Fruit fly (Drosophila melanogaster) whole organism, pupa: ENCODE measurements around the gene scramb2.

Source experiments
- CG10348 ChIP-seq: fragments of 200-800 bp; sonication (Bioruptor generic); IDR thresholded peaks from 2 replicates; pipeline ENCODE4 v1.3.6; 2022; ENCODE audit warnings: missing biosample characterization, missing genetic modification characterization
- CG12605 ChIP-seq: fragments of 200-800 bp; sonication (Bioruptor generic); IDR thresholded peaks from 2 replicates; pipeline ENCODE4 v1.3.6; 2022; ENCODE audit warnings: missing biosample characterization, missing genetic modification characterization
- CG13204 ChIP-seq: fragments of 200-800 bp; sonication (Bioruptor generic); optimal IDR thresholded peaks from 2 replicates; lab custom pipeline; 2018; ENCODE audit warnings: missing biosample characterization, mild to moderate bottlenecking, missing genetic modification characterization, moderate library complexity
- CG14655 ChIP-seq: fragments of 200-800 bp; sonication (Bioruptor generic); optimal IDR thresholded peaks from 3 replicates; lab custom pipeline; 2017; ENCODE audit warnings: mild to moderate bottlenecking, missing biosample characterization, missing genetic modification reagents, missing genetic modification characterization
- CG15710 ChIP-seq: fragments of 200-800 bp; sonication (Bioruptor generic); optimal IDR thresholded peaks from 2 replicates; lab custom pipeline; 2018; ENCODE audit warnings: missing biosample characterization, mild to moderate bottlenecking, missing genetic modification characterization, moderate library complexity
- CG17806 ChIP-seq: fragments of 200-800 bp; sonication (Bioruptor generic); optimal IDR thresholded peaks from 2 replicates; lab custom pipeline; 2018; ENCODE audit warnings: missing biosample characterization, mild to moderate bottlenecking, missing genetic modification characterization, moderate library complexity
- CG32121 ChIP-seq: fragments of 200-800 bp; sonication (Bioruptor generic); IDR thresholded peaks from 2 replicates; pipeline ENCODE4 v1.3.6; 2022; ENCODE audit warnings: missing biosample characterization, missing genetic modification characterization
- CG34367 ChIP-seq: fragments of 200-800 bp; sonication (Bioruptor generic); optimal IDR thresholded peaks from 2 replicates; lab custom pipeline; 2018; ENCODE audit warnings: missing biosample characterization, mild to moderate bottlenecking, missing genetic modification characterization
- CG4496 ChIP-seq: fragments of 200-800 bp; sonication (Bioruptor generic); IDR thresholded peaks from 3 replicates; pipeline ENCODE4 v1.3.6; 2022; ENCODE audit warnings: missing biosample characterization, missing genetic modification characterization
- CG8159 ChIP-seq: fragments of 200-800 bp; sonication (Bioruptor generic); optimal IDR thresholded peaks from 3 replicates; lab custom pipeline; 2018; ENCODE audit warnings: missing biosample characterization, mild to moderate bottlenecking, missing genetic modification characterization, moderate library complexity
- CG8301 ChIP-seq: fragments of 200-800 bp; sonication (Bioruptor generic); optimal IDR thresholded peaks from 2 replicates; lab custom pipeline; 2018; ENCODE audit warnings: missing biosample characterization, mild to moderate bottlenecking, missing genetic modification characterization
- CG9948 ChIP-seq: fragments of 200-800 bp; sonication (Bioruptor generic); optimal IDR thresholded peaks from 2 replicates; lab custom pipeline; 2018; ENCODE audit warnings: missing biosample characterization, mild to moderate bottlenecking, missing genetic modification characterization, moderate library complexity
- D1 ChIP-seq: fragments of 200-800 bp; sonication (Bioruptor generic); optimal IDR thresholded peaks from 2 replicates; lab custom pipeline; 2018; ENCODE audit warnings: missing biosample characterization, mild to moderate bottlenecking, missing genetic modification characterization, moderate library complexity
- EcR ChIP-seq: fragments of 200-800 bp; sonication (Bioruptor generic); optimal IDR thresholded peaks from 3 replicates; lab custom pipeline; 2019; ENCODE audit warnings: missing biosample characterization, missing genetic modification characterization, mild to moderate bottlenecking, moderate library complexity, missing genetic modification reagents
- Ets98B ChIP-seq: fragments of 200-800 bp; sonication (Bioruptor generic); IDR thresholded peaks from 2 replicates; pipeline ENCODE4 v1.3.6; 2022; ENCODE audit warnings: missing biosample characterization, missing genetic modification characterization
- Pif1A ChIP-seq: fragments of 200-800 bp; sonication (Bioruptor generic); optimal IDR thresholded peaks from 3 replicates; lab custom pipeline; 2016; ENCODE audit warnings: missing biosample characterization, missing genetic modification characterization
- Pif1B ChIP-seq: fragments of 200-800 bp; sonication (Bioruptor generic); optimal IDR thresholded peaks from 3 replicates; lab custom pipeline; 2016; ENCODE audit warnings: missing biosample characterization, missing genetic modification characterization
- Snoo ChIP-seq: fragments of 200-800 bp; sonication (Bioruptor generic); optimal IDR thresholded peaks from 3 replicates; lab custom pipeline; 2017; ENCODE audit warnings: missing biosample characterization, mild to moderate bottlenecking, missing genetic modification characterization, inconsistent platforms
- fd96Ca ChIP-seq: fragments of 200-800 bp; sonication (Bioruptor generic); IDR thresholded peaks from 3 replicates; pipeline ENCODE4 v1.3.6; 2022; ENCODE audit warnings: missing biosample characterization, missing genetic modification characterization
- gl ChIP-seq: fragments of 200-800 bp; sonication (Bioruptor generic); optimal IDR thresholded peaks from 2 replicates; lab custom pipeline; 2018; ENCODE audit warnings: missing biosample characterization, mild to moderate bottlenecking, missing genetic modification characterization
- rn ChIP-seq: fragments of 200-800 bp; sonication (Bioruptor generic); IDR thresholded peaks from 2 replicates; pipeline ENCODE4 v1.3.6; 2022; ENCODE audit warnings: missing biosample characterization, missing genetic modification characterization

The scramb2 gene

DNA sequence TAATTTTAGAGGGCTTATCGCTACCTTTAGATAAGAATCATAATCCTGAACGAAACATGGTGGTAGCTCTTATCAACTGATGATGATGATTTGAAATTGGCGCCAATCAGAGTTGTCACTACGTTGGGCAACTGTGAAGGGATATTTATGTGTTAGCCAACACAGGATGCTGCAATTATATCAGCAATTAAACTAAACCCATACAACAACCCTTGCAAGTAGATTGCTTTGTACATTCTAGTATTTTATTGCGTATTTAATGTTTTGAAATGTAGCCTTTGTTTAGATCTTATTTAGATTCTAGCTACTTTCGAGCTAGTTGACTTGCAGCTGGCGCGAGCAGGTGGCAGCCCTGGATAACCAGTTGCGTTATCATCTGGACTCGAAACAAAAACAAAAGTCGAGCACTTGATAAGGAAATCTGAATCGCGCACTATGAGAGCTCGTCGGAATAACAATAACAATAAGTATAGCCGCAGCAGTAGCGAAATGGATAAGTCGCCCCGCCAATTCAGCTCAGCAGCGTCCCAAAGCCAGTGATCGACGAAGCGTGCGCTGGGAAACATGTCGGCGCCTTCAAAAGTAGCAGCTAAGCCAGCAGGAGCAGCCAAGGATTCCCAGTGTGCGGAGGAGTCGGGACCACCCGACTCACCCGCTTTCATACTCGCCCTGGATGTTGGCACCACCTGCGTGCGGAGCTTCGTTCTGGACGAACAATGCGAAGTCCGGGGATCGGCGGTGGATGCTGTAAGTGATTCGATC lies 5.7 kb upstream of the scramb2 start, which contains the start of gene CG1271:
TSS of gene CG1271 (plus strand) at position 405 of the 762 bp plus-strand sequence.
- TF ChIP-seq CG13204 = no peak
- no peak for TF ChIP-seq Pif1A (GFP tag; lab: Kevin White, UChicago)
- no peak for TF ChIP-seq Pif1B
- TF ChIP-seq CG15710 = peak; percentile 73
- TF ChIP-seq rn = no peak
- peak; percentile 65 for TF ChIP-seq CG4496
- no peak for TF ChIP-seq CG34367 (tag; lab: Kevin White, UChicago)
- peak; percentile 39 for TF ChIP-seq CG17806 (tag; lab: Kevin White, UChicago)
- no peak for TF ChIP-seq D1 (tag; lab: Kevin White, UChicago)
- peak; percentile 31 for TF ChIP-seq Snoo (tag; lab: Kevin White, UChicago)
- TF ChIP-seq gl = peak; percentile 19
- peak; percentile 37 for TF ChIP-seq CG9948
- TF ChIP-seq CG8159 (tag; lab: Kevin White, UChicago) = peak; percentile 65
- no peak for TF ChIP-seq EcR (GFP tag; lab: Kevin White, UChicago)
- TF ChIP-seq CG10348 = no peak
- TF ChIP-seq CG32121 (GFP tag; lab: Robert Waterston, UW) = peak; percentile 22; the same call in 1 of the 2 replicates
- peak; percentile 9; the same call in 1 of the 2 replicates for TF ChIP-seq Ets98B
- TF ChIP-seq CG14655 = no peak
- TF ChIP-seq fd96Ca (GFP tag; lab: Robert Waterston, UW) = 0 out of 3 replicates have a peak, but pooled peaks have one; percentile 5
- TF ChIP-seq CG8301 (tag; lab: Kevin White, UChicago) = peak; percentile 33
- no peak; the same call in 1 of the 2 replicates for TF ChIP-seq CG12605 (GFP tag; lab: Robert Waterston, UW)

dm6 chr3L:3050185-3050584 lies 3.6 kb upstream of the scramb2 start, which contains the start of gene CG32485:
CG32485 (plus strand) TSS chr3L:3050323.
- TF ChIP-seq Pif1A (GFP tag; lab: Kevin White, UChicago) = no peak
- TF ChIP-seq CG10348 = no peak
- no peak for TF ChIP-seq CG34367 (tag; lab: Kevin White, UChicago)
- TF ChIP-seq fd96Ca (GFP tag; lab: Robert Waterston, UW) = 0 out of 3 replicates have a peak, but pooled peaks have one; percentile 11
- no peak for TF ChIP-seq CG14655
- no peak for TF ChIP-seq CG13204
- no peak for TF ChIP-seq Pif1B
- 0 out of 2 replicates have a peak, but pooled peaks have one; percentile 43 for TF ChIP-seq CG12605 (GFP tag; lab: Robert Waterston, UW)
- TF ChIP-seq CG15710 = peak; percentile 25
- peak; percentile 53; the same call in 2 of the 3 replicates for TF ChIP-seq CG4496
- TF ChIP-seq CG32121 (GFP tag; lab: Robert Waterston, UW) = peak; percentile 42; the same call in 1 of the 2 replicates
- TF ChIP-seq CG9948 = no peak
- TF ChIP-seq D1 (tag; lab: Kevin White, UChicago) = no peak
- no peak for TF ChIP-seq CG8159 (tag; lab: Kevin White, UChicago)
- no peak for TF ChIP-seq Snoo (tag; lab: Kevin White, UChicago)
- no peak for TF ChIP-seq CG17806 (tag; lab: Kevin White, UChicago)
- TF ChIP-seq CG8301 (tag; lab: Kevin White, UChicago) = peak; percentile 17
- TF ChIP-seq EcR (GFP tag; lab: Kevin White, UChicago) = no peak
- TF ChIP-seq gl = peak; percentile 2
- TF ChIP-seq rn = no peak
- TF ChIP-seq Ets98B = no peak

DNA sequence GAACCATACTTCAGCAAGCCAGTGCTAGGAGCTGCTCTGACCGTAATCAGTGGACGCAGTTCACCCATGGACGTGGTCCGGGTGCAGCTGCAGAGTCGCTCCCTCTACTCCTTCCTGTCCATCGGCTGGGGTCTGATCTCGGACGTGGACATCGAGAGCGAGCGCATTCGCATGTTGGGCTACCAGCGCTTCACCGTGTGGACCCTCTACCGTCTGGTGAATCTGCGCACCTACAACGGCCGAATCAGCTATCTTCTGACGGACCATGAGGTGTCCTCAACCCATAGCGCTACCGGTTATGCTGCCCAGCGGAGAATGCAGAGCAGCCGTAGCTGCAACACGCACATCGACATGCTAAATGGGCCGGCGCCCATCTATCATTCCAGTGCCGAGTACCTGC lies 2.0 kb upstream of the scramb2 start:
- TF ChIP-seq CG8301 (tag; lab: Kevin White, UChicago) (no peak), CG8159 (tag; lab: Kevin White, UChicago) (no peak), D1 (tag; lab: Kevin White, UChicago) (no peak), CG4496 (no peak), CG9948 (no peak), CG12605 (GFP tag; lab: Robert Waterston, UW) (no peak), rn (no peak), Pif1B (no peak), fd96Ca (GFP tag; lab: Robert Waterston, UW) (no peak), CG32121 (GFP tag; lab: Robert Waterston, UW) (no peak), Snoo (tag; lab: Kevin White, UChicago) (no peak), CG17806 (tag; lab: Kevin White, UChicago) (no peak), CG15710 (no peak), gl (no peak), CG14655 (no peak), EcR (GFP tag; lab: Kevin White, UChicago) (no peak), Ets98B (no peak)

DNA sequence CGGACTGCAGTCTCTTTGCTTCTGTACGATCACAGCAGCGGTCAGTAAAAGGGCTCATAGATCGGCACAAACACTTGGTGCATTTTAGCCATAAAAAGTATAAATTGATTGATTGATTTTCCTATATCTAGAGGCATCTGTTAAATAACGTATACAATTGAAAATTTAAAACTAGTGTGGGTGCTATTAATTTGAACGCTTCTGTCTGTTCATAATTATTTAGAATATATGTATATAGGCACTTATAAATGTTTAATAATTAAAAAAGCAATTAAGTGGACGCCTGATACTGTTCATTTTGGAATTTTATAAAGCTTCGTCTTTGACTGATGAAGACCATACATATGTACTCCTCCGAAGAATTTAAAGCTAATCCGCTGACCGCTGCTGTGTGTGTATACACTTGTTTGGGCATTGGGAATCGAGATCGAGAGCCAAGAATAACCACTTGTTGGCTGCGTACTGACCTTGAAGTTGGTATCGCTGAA lies 1.3 kb downstream of the scramb2 start:
- TF ChIP-seq fd96Ca (GFP tag; lab: Robert Waterston, UW) = peak; percentile 32; the same call in 1 of the 3 replicates
- TF ChIP-seq CG8159 (tag; lab: Kevin White, UChicago) = peak; percentile 94
- peak; percentile 87 for TF ChIP-seq CG34367 (tag; lab: Kevin White, UChicago)
- TF ChIP-seq Ets98B = peak; percentile 61
- peak; percentile 89 for TF ChIP-seq D1 (tag; lab: Kevin White, UChicago)
- TF ChIP-seq CG15710 = peak; percentile 92
- peak; percentile 90 for TF ChIP-seq CG9948
- TF ChIP-seq CG14655 = peak; percentile 83
- no peak for TF ChIP-seq EcR (GFP tag; lab: Kevin White, UChicago)
- no peak for TF ChIP-seq rn
- no peak; the same call in 1 of the 2 replicates for TF ChIP-seq CG12605 (GFP tag; lab: Robert Waterston, UW)
- peak; percentile 37; the same call in 1 of the 2 replicates for TF ChIP-seq CG32121 (GFP tag; lab: Robert Waterston, UW)
- peak; percentile 83 for TF ChIP-seq Pif1A (GFP tag; lab: Kevin White, UChicago)
- TF ChIP-seq CG13204 = peak; percentile 48
- peak; percentile 79 for TF ChIP-seq Snoo (tag; lab: Kevin White, UChicago)
- peak; percentile 87 for TF ChIP-seq CG17806 (tag; lab: Kevin White, UChicago)
- peak; percentile 88 for TF ChIP-seq Pif1B
- peak; percentile 76 for TF ChIP-seq CG8301 (tag; lab: Kevin White, UChicago)
- TF ChIP-seq CG4496 = peak; percentile 74; the same call in 1 of the 3 replicates
- no peak for TF ChIP-seq CG10348
- TF ChIP-seq gl = peak; percentile 70
- TF ChIP-seq, all 21 proteins: peak for 17
